Worm (Caenorhabditis elegans) whole organism, L3 larva: ENCODE measurements around the gene T22F3.2.
"Not testable (repeated sequence)": the region's sequence is repeated elsewhere in the genome, so short reads cannot be mapped to it uniquely, and the experiment has no call there.

ENCODE experiments used
- ZK546.5 ChIP-seq: sonication (generic microtip); optimal IDR thresholded peaks from 2 replicates; lab custom pipeline; 2017; ENCODE audit warnings: missing biosample characterization, missing genetic modification characterization
- ama-1 ChIP-seq: fragments of 150-350 bp; optimal IDR thresholded peaks from 2 replicates; lab custom pipeline; 2018
- ceh-28 ChIP-seq: fragments of 150-350 bp; optimal IDR thresholded peaks from 2 replicates; lab custom pipeline; 2014; ENCODE audit warnings: missing biosample characterization, missing genetic modification reagents, missing genetic modification characterization
- ceh-82 ChIP-seq: fragments of 150-350 bp; optimal IDR thresholded peaks from 2 replicates; lab custom pipeline; 2014; ENCODE audit warnings: missing biosample characterization, missing genetic modification characterization
- ceh-9 ChIP-seq: sonication (generic microtip); optimal IDR thresholded peaks from 2 replicates; lab custom pipeline; 2018; ENCODE audit warnings: missing biosample characterization, missing genetic modification characterization
- egl-27 ChIP-seq: sonication (generic microtip); optimal IDR thresholded peaks from 4 replicates; lab custom pipeline; 2017; ENCODE audit warnings: missing biosample characterization, missing genetic modification reagents, missing genetic modification characterization
- egl-5 ChIP-seq: fragments of 150-350 bp; optimal IDR thresholded peaks from 2 replicates; lab custom pipeline; 2017; ENCODE audit warnings: missing biosample characterization, missing genetic modification reagents, missing genetic modification characterization, inconsistent platforms
- elt-1 ChIP-seq: fragments of 150-350 bp; optimal IDR thresholded peaks from 2 replicates; lab custom pipeline; 2014; ENCODE audit warnings: missing biosample characterization, missing genetic modification characterization
- elt-3 ChIP-seq, 3 experiments: fragments of 150-350 bp in 1 of 3; sonication (generic microtip) in 2 of 3; optimal IDR thresholded peaks; 2 replicates in 2 of 3; 4 replicates in 1 of 3; lab custom pipeline; 2014 to 2017; ENCODE audit warnings: missing biosample characterization in 3 of 3, missing genetic modification characterization in 3 of 3
- eor-1 ChIP-seq, 2 experiments: fragments of 150-350 bp; optimal IDR thresholded peaks; 2 replicates each; lab custom pipeline; 2014 to 2018; ENCODE audit warnings: missing biosample characterization in 2 of 2, missing genetic modification characterization in 2 of 2
- hmg-11 ChIP-seq: sonication (generic microtip); optimal IDR thresholded peaks from 2 replicates; lab custom pipeline; 2016; ENCODE audit warnings: missing genetic modification characterization, missing compliant biosample characterization
- jun-1 ChIP-seq: fragments of 150-350 bp; optimal IDR thresholded peaks from 2 replicates; lab custom pipeline; 2014; ENCODE audit warnings: missing biosample characterization, missing genetic modification reagents, missing genetic modification characterization
- lin-15B ChIP-seq: fragments of 150-350 bp; optimal IDR thresholded peaks from 2 replicates; lab custom pipeline; 2014; ENCODE audit warnings: missing biosample characterization, missing genetic modification characterization
- lsy-12 ChIP-seq: sonication (generic microtip); optimal IDR thresholded peaks from 2 replicates; lab custom pipeline; 2016; ENCODE audit warnings: mild to moderate bottlenecking, missing genetic modification characterization, missing compliant biosample characterization
- mdl-1 ChIP-seq: fragments of 150-350 bp; optimal IDR thresholded peaks from 2 replicates; lab custom pipeline; 2014; ENCODE audit warnings: missing biosample characterization, missing genetic modification characterization
- mml-1 ChIP-seq: fragments of 150-350 bp; sonication (generic microtip); optimal IDR thresholded peaks from 3 replicates; lab custom pipeline; 2014; ENCODE audit warnings: missing biosample characterization, missing genetic modification characterization
- nfya-1 ChIP-seq: sonication (generic microtip); optimal IDR thresholded peaks from 2 replicates; lab custom pipeline; 2017; ENCODE audit warnings: missing genetic modification characterization, mild to moderate bottlenecking, missing compliant biosample characterization, antibody characterized with exemption, moderate library complexity; ENCODE audit not compliant: insufficient read depth
- nhr-23 ChIP-seq: fragments of 150-350 bp; optimal IDR thresholded peaks from 2 replicates; lab custom pipeline; 2014; ENCODE audit warnings: missing biosample characterization, missing genetic modification reagents, missing genetic modification characterization
- nhr-25 ChIP-seq: sonication (generic microtip); optimal IDR thresholded peaks from 2 replicates; lab custom pipeline; 2017; ENCODE audit warnings: missing biosample characterization, missing genetic modification characterization
- nhr-28 ChIP-seq: fragments of 150-350 bp; optimal IDR thresholded peaks from 2 replicates; lab custom pipeline; 2014; ENCODE audit warnings: missing biosample characterization, missing genetic modification characterization
- nhr-43 ChIP-seq: sonication (generic microtip); optimal IDR thresholded peaks from 2 replicates; lab custom pipeline; 2016; ENCODE audit warnings: mild to moderate bottlenecking, missing genetic modification characterization, missing compliant biosample characterization; ENCODE audit not compliant: poor library complexity, severe bottlenecking
- nhr-67 ChIP-seq: fragments of 150-350 bp; optimal IDR thresholded peaks from 2 replicates; lab custom pipeline; 2014; ENCODE audit warnings: missing biosample characterization, missing genetic modification characterization
- nhr-76 ChIP-seq: fragments of 150-350 bp; sonication (generic microtip); optimal IDR thresholded peaks from 5 replicates; lab custom pipeline; 2014; ENCODE audit warnings: missing biosample characterization, missing genetic modification characterization
- pha-4 ChIP-seq: fragments of 150-350 bp; optimal IDR thresholded peaks from 2 replicates; lab custom pipeline; 2014; ENCODE audit warnings: missing biosample characterization, missing genetic modification reagents, missing genetic modification characterization
- pqm-1 ChIP-seq: fragments of 150-350 bp; optimal IDR thresholded peaks from 2 replicates; lab custom pipeline; 2017; ENCODE audit warnings: missing biosample characterization, missing genetic modification characterization, inconsistent platforms
- sea-2 ChIP-seq: fragments of 150-350 bp; sonication (generic microtip); optimal IDR thresholded peaks from 4 replicates; lab custom pipeline; 2014; ENCODE audit warnings: missing biosample characterization, missing genetic modification reagents, missing genetic modification characterization
- snpc-4 ChIP-seq: fragments of 150-350 bp; optimal IDR thresholded peaks from 2 replicates; lab custom pipeline; 2014; ENCODE audit warnings: missing biosample characterization, missing genetic modification characterization
- tbx-2 ChIP-seq: sonication (generic microtip); optimal IDR thresholded peaks from 2 replicates; lab custom pipeline; 2016; ENCODE audit warnings: mild to moderate bottlenecking, missing genetic modification characterization, missing compliant biosample characterization
- unc-39 ChIP-seq: sonication (generic microtip); optimal IDR thresholded peaks from 4 replicates; lab custom pipeline; 2017; ENCODE audit warnings: missing biosample characterization, missing genetic modification characterization
- unc-62 ChIP-seq: fragments of 150-350 bp; sonication (generic microtip); optimal IDR thresholded peaks from 4 replicates; lab custom pipeline; 2014; ENCODE audit warnings: missing biosample characterization, missing genetic modification reagents, missing genetic modification characterization
- zag-1 ChIP-seq: fragments of 150-350 bp; optimal IDR thresholded peaks from 2 replicates; lab custom pipeline; 2014; ENCODE audit warnings: missing biosample characterization, missing genetic modification characterization
- ztf-4 ChIP-seq: fragments of 150-350 bp; optimal IDR thresholded peaks from 2 replicates; lab custom pipeline; 2014; ENCODE audit warnings: missing biosample characterization, missing genetic modification characterization

Gene T22F3.2

DNA sequence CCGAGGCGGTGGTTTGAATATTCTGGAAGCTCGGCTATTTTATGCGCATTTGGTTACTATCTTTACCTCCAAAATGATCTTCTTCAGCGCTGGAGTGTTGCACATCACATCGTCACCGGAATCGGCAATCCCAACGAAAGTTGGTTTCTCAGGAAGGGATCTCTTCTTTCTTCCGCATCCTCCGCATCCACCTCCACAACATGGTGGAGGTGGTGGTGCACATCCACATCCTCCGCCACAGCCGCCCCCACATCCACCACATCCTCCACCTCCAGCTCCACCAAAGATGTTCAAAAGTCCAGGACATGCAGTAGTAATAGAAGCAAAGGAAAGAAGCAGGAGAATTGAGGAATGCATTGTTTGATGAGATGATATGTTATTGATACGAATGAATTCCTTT, 29.0 kb upstream of the T22F3.2 start, which contains the start of gene grl-31:
Gene grl-31, minus strand, starts transcription at position 357 of the 400 bp plus-strand sequence.
- TF ChIP-seq unc-39 (tag; lab: Kevin White, UChicago): no peak
- no peak for TF ChIP-seq nhr-76 (tag; lab: Kevin White, UChicago)
- no peak for TF ChIP-seq nfya-1 (tag; lab: Kevin White, UChicago)
- TF ChIP-seq ztf-4 (tag; lab: Kevin White, UChicago): no peak
- no peak for TF ChIP-seq pqm-1 (tag; lab: Kevin White, UChicago)
- TF ChIP-seq mdl-1 (tag; lab: Kevin White, UChicago): no peak
- no peak for TF ChIP-seq ceh-82 (tag; lab: Kevin White, UChicago)
- no peak for TF ChIP-seq elt-1 (tag; lab: Kevin White, UChicago)
- no peak for TF ChIP-seq ama-1 (lab: Kevin White, UChicago)
- TF ChIP-seq pha-4: no peak
- no peak for TF ChIP-seq snpc-4 (tag; lab: Kevin White, UChicago)
- TF ChIP-seq hmg-11 (tag; lab: Kevin White, UChicago): no peak
- no peak for TF ChIP-seq unc-62 (GFP tag; lab: Kevin White, UChicago)
- no peak for TF ChIP-seq egl-5
- TF ChIP-seq mml-1 (tag; lab: Kevin White, UChicago): no peak
- no peak for TF ChIP-seq nhr-67 (tag; lab: Kevin White, UChicago)
- TF ChIP-seq zag-1 (tag; lab: Kevin White, UChicago): no peak
- TF ChIP-seq nhr-23 (tag; lab: Kevin White, UChicago): no peak
- TF ChIP-seq jun-1 (tag; lab: Kevin White, UChicago): no peak
- no peak for TF ChIP-seq eor-1 (tag; optimal IDR thresholded peaks at IDR 0.05; lab: Kevin White, UChicago)

DNA sequence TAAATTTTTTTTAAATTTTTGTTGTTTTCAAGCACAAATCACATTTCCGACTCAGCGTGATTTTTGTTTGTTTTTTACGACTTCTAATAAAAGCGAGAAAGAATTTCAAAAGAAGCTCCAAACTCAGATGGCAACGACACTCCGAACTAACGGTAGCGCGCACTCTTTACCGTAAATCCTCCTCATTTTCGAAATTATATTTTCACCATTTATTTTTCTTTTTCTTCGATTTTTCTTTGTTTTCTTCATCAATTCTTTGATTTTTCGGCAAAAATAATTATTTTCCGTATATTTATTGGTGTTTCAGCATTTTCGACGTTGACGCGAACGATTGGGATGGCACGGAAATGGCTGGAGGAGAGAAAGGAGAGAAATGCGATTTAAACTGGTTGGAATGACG, 27.7 kb upstream of the T22F3.2 start, which contains the start of gene T24A6.1:
Gene T24A6.1, plus strand, starts transcription at position 301 of the 400 bp plus-strand sequence.
- TF ChIP-seq egl-27; ceh-9 (tag; lab: Kevin White, UChicago); ceh-28 (tag; lab: Kevin White, UChicago): not testable (repeated sequence)

DNA sequence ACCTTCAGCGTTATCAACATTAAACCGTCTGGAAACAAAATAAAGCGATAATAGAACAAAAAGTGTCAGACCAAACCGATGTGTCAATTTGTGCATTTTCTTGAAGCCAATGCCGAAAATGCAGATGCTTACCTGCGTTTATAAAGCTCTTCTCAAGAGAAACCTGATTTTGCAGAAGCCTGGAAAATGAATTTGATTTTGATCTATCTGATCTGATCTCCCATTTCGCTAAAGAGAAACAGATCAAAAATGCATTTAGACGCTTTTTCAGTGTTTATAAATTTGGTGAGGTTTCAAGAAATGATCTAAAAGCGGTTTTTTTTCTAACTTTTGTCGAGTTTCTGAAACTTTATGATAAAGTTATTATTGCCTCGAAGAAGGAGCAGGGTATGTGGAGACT, 23.6 kb upstream of the T22F3.2 start, which contains the start of gene T24A6.16:
Gene T24A6.16, minus strand, starts transcription at position 101 of the 400 bp plus-strand sequence.
- not testable (repeated sequence) for TF ChIP-seq nhr-25 (tag; lab: Kevin White, UChicago); tbx-2; eor-1 (tag; optimal IDR thresholded peaks at IDR 0.05; lab: Kevin White, UChicago)

DNA sequence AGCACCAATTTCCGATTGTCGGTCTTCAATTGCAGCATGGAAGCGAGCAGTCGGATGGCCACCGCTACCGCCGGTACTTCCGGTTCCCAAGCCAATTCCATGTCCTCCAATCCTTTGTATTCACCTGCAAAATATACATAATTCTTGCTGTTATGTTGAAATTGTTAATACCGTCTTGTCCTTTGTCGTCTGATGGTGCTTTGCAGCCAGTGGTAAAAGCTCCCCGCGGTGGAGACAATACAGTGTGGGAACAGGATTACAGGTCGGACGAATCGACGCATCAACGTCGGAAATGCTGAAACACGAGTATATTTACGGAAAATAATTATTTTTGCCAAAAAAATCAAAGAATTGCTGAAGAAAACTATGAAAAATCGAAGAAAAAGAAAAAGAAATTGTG, 22.1 kb upstream of the T22F3.2 start, which contains the start of gene T24A6.17:
Gene T24A6.17, minus strand, starts transcription at position 101 of the 400 bp plus-strand sequence.
- not testable (repeated sequence) for TF ChIP-seq sea-2; mdl-1 (tag; lab: Kevin White, UChicago); egl-5

DNA sequence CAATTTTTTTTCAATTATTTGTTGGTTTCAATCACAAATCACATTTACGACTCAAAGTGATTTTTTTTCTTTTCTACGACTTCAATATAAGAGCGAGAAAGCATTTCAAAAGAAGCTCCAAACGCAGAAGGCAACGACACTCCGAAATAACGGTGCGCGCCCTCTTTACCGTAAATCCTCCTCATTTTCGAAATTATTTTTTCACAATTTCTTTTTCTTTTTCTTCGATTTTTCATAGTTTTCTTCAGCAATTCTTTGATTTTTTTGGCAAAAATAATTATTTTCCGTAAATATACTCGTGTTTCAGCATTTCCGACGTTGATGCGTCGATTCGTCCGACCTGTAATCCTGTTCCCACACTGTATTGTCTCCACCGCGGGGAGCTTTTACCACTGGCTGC, 15.7 kb upstream of the T22F3.2 start, which contains the start of gene F40C5.2:
Gene F40C5.2, plus strand, starts transcription at position 301 of the 400 bp plus-strand sequence.
- not testable (repeated sequence) for TF ChIP-seq snpc-4 (tag; lab: Kevin White, UChicago); nhr-23 (tag; lab: Kevin White, UChicago); elt-3 (tag; optimal IDR thresholded peaks at IDR 0.05; lab: Kevin White, UChicago)
- TF ChIP-seq, all 47 proteins: peak for 0; not testable (repeated sequence) for 47

DNA sequence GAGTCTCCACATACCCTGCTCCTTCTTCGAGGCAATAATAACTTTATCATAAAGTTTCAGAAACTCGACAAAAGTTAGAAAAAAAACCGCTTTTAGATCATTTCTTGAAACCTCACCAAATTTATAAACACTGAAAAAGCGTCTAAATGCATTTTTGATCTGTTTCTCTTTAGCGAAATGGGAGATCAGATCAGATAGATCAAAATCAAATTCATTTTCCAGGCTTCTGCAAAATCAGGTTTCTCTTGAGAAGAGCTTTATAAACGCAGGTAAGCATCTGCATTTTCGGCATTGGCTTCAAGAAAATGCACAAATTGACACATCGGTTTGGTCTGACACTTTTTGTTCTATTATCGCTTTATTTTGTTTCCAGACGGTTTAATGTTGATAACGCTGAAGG, 14.0 kb upstream of the T22F3.2 start, which contains the start of gene F40C5.1:
Gene F40C5.1, plus strand, starts transcription at position 301 of the 400 bp plus-strand sequence.
- not testable (repeated sequence) for TF ChIP-seq nhr-28 (tag; lab: Kevin White, UChicago); lin-15B (tag; lab: Kevin White, UChicago); sea-2

DNA sequence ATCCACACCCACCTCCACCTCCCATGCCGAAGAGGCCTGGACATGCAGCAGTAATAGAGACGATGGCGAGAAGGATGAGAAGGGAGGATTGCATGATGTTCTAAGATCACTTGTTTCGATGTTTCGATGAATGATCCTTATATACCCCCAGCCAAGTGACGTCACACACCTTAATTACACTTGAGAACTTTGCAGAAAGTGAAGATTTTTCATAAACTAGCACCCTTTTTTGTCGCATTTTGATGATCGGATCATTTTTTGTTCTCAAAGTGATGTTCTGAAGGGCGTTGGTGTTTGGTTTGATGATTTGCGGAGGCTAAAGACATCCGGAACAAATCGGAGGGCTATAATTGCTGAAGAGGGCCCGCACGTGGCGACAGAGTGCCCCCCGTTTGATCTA, 10.7 kb upstream of the T22F3.2 start, which contains the start of gene grl-27:
Gene grl-27, minus strand, starts transcription at position 101 of the 400 bp plus-strand sequence.
- TF ChIP-seq pqm-1 (tag; lab: Kevin White, UChicago) (no peak), ceh-82 (tag; lab: Kevin White, UChicago) (no peak), snpc-4 (tag; lab: Kevin White, UChicago) (no peak), nhr-43 (no peak), ZK546.5 (tag; lab: Kevin White, UChicago) (no peak), nhr-23 (tag; lab: Kevin White, UChicago) (no peak), lsy-12 (tag; lab: Kevin White, UChicago) (no peak)
